Worm (Caenorhabditis elegans): ENCODE results near the gene syx-16.

- no peak for TF ChIP-seq him-1 (tag; optimal IDR thresholded peaks at IDR 0.05)
- TF ChIP-seq dao-5 (tag; optimal IDR thresholded peaks at IDR 0.05) = no peak
- TF ChIP-seq W03F9.2 (tag; optimal IDR thresholded peaks at IDR 0.05) = peak; percentile 46
These were observed 6.3 kb downstream of the syx-16 start for ce11 chrIII:5202641-5203040.

Measured in whole organism, L4/young adult.